Fruit fly (Drosophila melanogaster) whole organism, wandering third instar larva: ENCODE measurements around the gene Vps13B.
"Not testable (repeated sequence)": the region's sequence is repeated elsewhere in the genome, so short reads cannot be mapped to it uniquely, and the experiment has no call there.

Experiments used
- Abd-B ChIP-seq: fragments of >200 bp; optimal IDR thresholded peaks from 2 replicates; lab custom pipeline; 2017; ENCODE audit warnings: missing biosample characterization, missing genetic modification characterization
- Dif ChIP-seq: fragments of 200-275, 200-300 bp; sonication (Bioruptor generic); optimal IDR thresholded peaks from 2 replicates; lab custom pipeline; 2018; ENCODE audit warnings: missing biosample characterization, missing genetic modification characterization; ENCODE audit not compliant: partially characterized antibody
- OdsH ChIP-seq: fragments of 200-800 bp; sonication (Bioruptor generic); optimal IDR thresholded peaks from 2 replicates; lab custom pipeline; 2016; ENCODE audit warnings: missing biosample characterization, mild to moderate bottlenecking, missing genetic modification characterization
- Rel ChIP-seq, 2 experiments: fragments of 200-800 bp; sonication (Bioruptor generic) in 1 of 2; optimal IDR thresholded peaks; 2 replicates in 1 of 2; 3 replicates in 1 of 2; lab custom pipeline; 2016 to 2019; ENCODE audit warnings: mild to moderate bottlenecking in 2 of 2, missing biosample characterization in 2 of 2, missing genetic modification characterization in 2 of 2, moderate library complexity in 1 of 2
- ey ChIP-seq: fragments of 200-800 bp; sonication (Bioruptor generic); optimal IDR thresholded peaks from 2 replicates; lab custom pipeline; 2016; ENCODE audit warnings: missing biosample characterization, missing genetic modification characterization
- h ChIP-seq: fragments of 200-800 bp; sonication (Bioruptor generic); optimal IDR thresholded peaks from 3 replicates; lab custom pipeline; 2016; ENCODE audit warnings: missing biosample characterization, mild to moderate bottlenecking, missing genetic modification characterization
- lola ChIP-seq: fragments of >200 bp; optimal IDR thresholded peaks from 2 replicates; lab custom pipeline; 2017; ENCODE audit warnings: missing biosample characterization, missing genetic modification characterization
- pan ChIP-seq: fragments of >200 bp; optimal IDR thresholded peaks from 2 replicates; lab custom pipeline; 2017
- sage ChIP-seq: fragments of 200-800 bp; sonication (Bioruptor generic); optimal IDR thresholded peaks from 2 replicates; lab custom pipeline; 2016; ENCODE audit warnings: missing biosample characterization, mild to moderate bottlenecking, missing genetic modification characterization
- usp ChIP-seq: fragments of >200 bp; optimal IDR thresholded peaks from 2 replicates; lab custom pipeline; 2017; ENCODE audit warnings: missing biosample characterization, missing genetic modification characterization

dm6 chr3R:29921916-29922315 lies 13.9 kb upstream of the Vps13B start, which contains the start of gene Jon99Ciii:
- TF ChIP-seq sage (GFP tag; lab: Kevin White, UChicago); Dif (GFP tag; lab: Kevin White, UChicago); pan (lab: Kevin White, UChicago); usp; Abd-B (GFP tag; lab: Kevin White, UChicago); lola (GFP tag; lab: Kevin White, UChicago); OdsH; ey; Rel (GFP tag; optimal IDR thresholded peaks at IDR 0.05; lab: Kevin White, UChicago); Rel (tag; optimal IDR thresholded peaks at IDR 0.05; lab: Kevin White, UChicago); h: not testable (repeated sequence)
